Fruit fly (Drosophila melanogaster): ENCODE data around the gene Taf13.

The Taf13 gene

dm6 chr2L:20093794-20094193 is at the start of gene Taf13, which contains the start of gene nesd (continued):
- TF ChIP-seq Oli (tag; optimal IDR thresholded peaks at IDR 0.05) (peak; percentile 32), peb (GFP tag; IDR thresholded peaks at IDR 0.05) (no peak), Spps (tag; optimal IDR thresholded peaks at IDR 0.05) (no peak), psq (GFP tag; optimal IDR thresholded peaks at IDR 0.05) (no peak), Mrtf (GFP tag; IDR thresholded peaks at IDR 0.05) (no peak), CG8478 (optimal IDR thresholded peaks at IDR 0.05) (no peak), CG17385 (GFP tag; optimal IDR thresholded peaks at IDR 0.05) (peak; percentile 16), CG7556 (GFP tag; optimal IDR thresholded peaks at IDR 0.05) (peak; percentile 1), Rfx (GFP tag; IDR thresholded peaks at IDR 0.05) (peak; percentile 28; the same call in 1 of the 2 replicates), ind (GFP tag; optimal IDR thresholded peaks at IDR 0.05) (peak; percentile 21), CG6813 (GFP tag; optimal IDR thresholded peaks at IDR 0.05) (no peak), oc (tag; optimal IDR thresholded peaks at IDR 0.05) (no peak), CG6272 (GFP tag; IDR thresholded peaks at IDR 0.05) (no peak), CG11085 (GFP tag; IDR thresholded peaks at IDR 0.05) (no peak), CG16813 (GFP tag; IDR thresholded peaks at IDR 0.05; ENCODE audit: partially characterized antibody) (peak; percentile 74), tin (GFP tag; optimal IDR thresholded peaks at IDR 0.05) (peak; percentile 30), ems (GFP tag; optimal IDR thresholded peaks at IDR 0.05) (peak; percentile 10), Awh (GFP tag; IDR thresholded peaks at IDR 0.05) (no peak), CG12299 (tag; optimal IDR thresholded peaks at IDR 0.05) (no peak), dysf (GFP tag; IDR thresholded peaks at IDR 0.05) (peak; percentile 44; the same call in 1 of the 3 replicates), pzg (GFP tag; optimal IDR thresholded peaks at IDR 0.05) (peak; percentile 76), kay (GFP tag; optimal IDR thresholded peaks at IDR 0.05) (no peak), CG2889 (GFP tag; IDR thresholded peaks at IDR 0.05) (no peak), D19A (tag; optimal IDR thresholded peaks at IDR 0.05) (no peak), CG2678 (tag; optimal IDR thresholded peaks at IDR 0.05) (peak; percentile 43), sob (GFP tag; IDR thresholded peaks at IDR 0.05) (0 out of 2 replicates have a peak, but pooled peaks have one; percentile 17), CG12071 (GFP tag; optimal IDR thresholded peaks at IDR 0.05) (no peak), HLHmδ (GFP tag; optimal IDR thresholded peaks at IDR 0.05) (no peak), dati (GFP tag; IDR thresholded peaks at IDR 0.05) (no peak), Hr78 (GFP tag; optimal IDR thresholded peaks at IDR 0.05) (no peak), CG14860 (GFP tag; IDR thresholded peaks at IDR 0.05; ENCODE audit: partially characterized antibody) (peak; percentile 82), CG4282 (GFP tag; optimal IDR thresholded peaks at IDR 0.05) (no peak), TFAM (GFP tag; optimal IDR thresholded peaks at IDR 0.05) (no peak), Drgx (GFP tag; IDR thresholded peaks at IDR 0.05) (no peak), CG17912 (GFP tag; optimal IDR thresholded peaks at IDR 0.05) (no peak), chm (GFP tag; IDR thresholded peaks at IDR 0.05) (no peak), CG15073 (GFP tag; optimal IDR thresholded peaks at IDR 0.05) (no peak), cwo (GFP tag; optimal IDR thresholded peaks at IDR 0.05) (no peak), gsb-n (tag; optimal IDR thresholded peaks at IDR 0.05) (no peak), Nf-YB (GFP tag; optimal IDR thresholded peaks at IDR 0.05) (no peak), bbx (GFP tag; IDR thresholded peaks at IDR 0.05; ENCODE audit: partially characterized antibody) (peak; percentile 48), Lhr (GFP tag; optimal IDR thresholded peaks at IDR 0.05) (peak; percentile 55), ken (GFP tag; IDR thresholded peaks at IDR 0.05) (no peak), unpg (GFP tag; optimal IDR thresholded peaks at IDR 0.05) (peak; percentile 26), grn (GFP tag; optimal IDR thresholded peaks at IDR 0.05) (no peak), Sox100B (GFP tag; optimal IDR thresholded peaks at IDR 0.05) (peak; percentile 33), h (optimal IDR thresholded peaks at IDR 0.05) (no peak), MBD-R2 (GFP tag; IDR thresholded peaks at IDR 0.05) (peak; percentile 77), CG9817 (tag; optimal IDR thresholded peaks at IDR 0.05) (peak; percentile 47), sim (GFP tag; IDR thresholded peaks at IDR 0.05) (no peak), esg (GFP tag; conservative IDR thresholded peaks at IDR 0.05) (no peak), chif (GFP tag; optimal IDR thresholded peaks at IDR 0.05) (peak in 1 of 2 experiments; percentile 26)
